Worm (Caenorhabditis elegans) whole organism, L3 larva: ENCODE data around the gene F20B10.3.
"Not testable (repeated sequence)": the region's sequence is repeated elsewhere in the genome, so short reads cannot be mapped to it uniquely, and the experiment has no call there.

Experiments used
- R02D3.7 ChIP-seq: fragments of 150-350 bp; optimal IDR thresholded peaks from 2 replicates; lab custom pipeline; 2014; ENCODE audit warnings: missing biosample characterization, missing genetic modification characterization
- ZK546.5 ChIP-seq: sonication (generic microtip); optimal IDR thresholded peaks from 2 replicates; lab custom pipeline; 2017; ENCODE audit warnings: missing biosample characterization, missing genetic modification characterization
- aly-2 ChIP-seq: fragments of 150-350 bp; optimal IDR thresholded peaks from 2 replicates; lab custom pipeline; 2014; ENCODE audit warnings: missing biosample characterization, missing genetic modification characterization
- ceh-28 ChIP-seq: fragments of 150-350 bp; optimal IDR thresholded peaks from 2 replicates; lab custom pipeline; 2014; ENCODE audit warnings: missing biosample characterization, missing genetic modification reagents, missing genetic modification characterization
- daf-12 ChIP-seq: fragments of 150-350 bp; optimal IDR thresholded peaks from 2 replicates; lab custom pipeline; 2014; ENCODE audit warnings: missing biosample characterization, missing genetic modification reagents, missing genetic modification characterization
- egl-27 ChIP-seq: sonication (generic microtip); optimal IDR thresholded peaks from 4 replicates; lab custom pipeline; 2017; ENCODE audit warnings: missing biosample characterization, missing genetic modification reagents, missing genetic modification characterization
- elt-1 ChIP-seq: fragments of 150-350 bp; optimal IDR thresholded peaks from 2 replicates; lab custom pipeline; 2014; ENCODE audit warnings: missing biosample characterization, missing genetic modification characterization
- elt-2 ChIP-seq: sonication (generic microtip); optimal IDR thresholded peaks from 2 replicates; lab custom pipeline; 2016; ENCODE audit warnings: missing genetic modification reagents, mild to moderate bottlenecking, missing genetic modification characterization, missing compliant biosample characterization
- elt-3 ChIP-seq, 3 experiments: fragments of 150-350 bp in 1 of 3; sonication (generic microtip) in 2 of 3; optimal IDR thresholded peaks; 2 replicates in 2 of 3; 4 replicates in 1 of 3; lab custom pipeline; 2014 to 2017; ENCODE audit warnings: missing biosample characterization in 3 of 3, missing genetic modification characterization in 3 of 3
- fkh-10 ChIP-seq: sonication (generic microtip); optimal IDR thresholded peaks from 2 replicates; lab custom pipeline; 2017; ENCODE audit warnings: missing biosample characterization, missing genetic modification reagents, missing genetic modification characterization
- fos-1 ChIP-seq: fragments of 150-350 bp; optimal IDR thresholded peaks from 2 replicates; lab custom pipeline; 2014; ENCODE audit warnings: missing biosample characterization, missing genetic modification characterization
- hmg-11 ChIP-seq: sonication (generic microtip); optimal IDR thresholded peaks from 2 replicates; lab custom pipeline; 2016; ENCODE audit warnings: missing genetic modification characterization, missing compliant biosample characterization
- jun-1 ChIP-seq: fragments of 150-350 bp; optimal IDR thresholded peaks from 2 replicates; lab custom pipeline; 2014; ENCODE audit warnings: missing biosample characterization, missing genetic modification reagents, missing genetic modification characterization
- lin-15B ChIP-seq: fragments of 150-350 bp; optimal IDR thresholded peaks from 2 replicates; lab custom pipeline; 2014; ENCODE audit warnings: missing biosample characterization, missing genetic modification characterization
- lin-39 ChIP-seq: fragments of 150-350 bp; optimal IDR thresholded peaks from 2 replicates; lab custom pipeline; 2018; ENCODE audit warnings: missing biosample characterization, missing genetic modification reagents, missing genetic modification characterization
- mml-1 ChIP-seq: fragments of 150-350 bp; sonication (generic microtip); optimal IDR thresholded peaks from 3 replicates; lab custom pipeline; 2014; ENCODE audit warnings: missing biosample characterization, missing genetic modification characterization
- nfya-1 ChIP-seq: sonication (generic microtip); optimal IDR thresholded peaks from 2 replicates; lab custom pipeline; 2017; ENCODE audit warnings: missing genetic modification characterization, mild to moderate bottlenecking, missing compliant biosample characterization, antibody characterized with exemption, moderate library complexity; ENCODE audit not compliant: insufficient read depth
- nhr-23 ChIP-seq: fragments of 150-350 bp; optimal IDR thresholded peaks from 2 replicates; lab custom pipeline; 2014; ENCODE audit warnings: missing biosample characterization, missing genetic modification reagents, missing genetic modification characterization
- nhr-237 ChIP-seq: fragments of 150-350 bp; optimal IDR thresholded peaks from 2 replicates; lab custom pipeline; 2014; ENCODE audit warnings: missing biosample characterization, missing genetic modification characterization
- nhr-25 ChIP-seq: sonication (generic microtip); optimal IDR thresholded peaks from 2 replicates; lab custom pipeline; 2017; ENCODE audit warnings: missing biosample characterization, missing genetic modification characterization
- nhr-67 ChIP-seq: fragments of 150-350 bp; optimal IDR thresholded peaks from 2 replicates; lab custom pipeline; 2014; ENCODE audit warnings: missing biosample characterization, missing genetic modification characterization
- pha-4 ChIP-seq: fragments of 150-350 bp; optimal IDR thresholded peaks from 2 replicates; lab custom pipeline; 2014; ENCODE audit warnings: missing biosample characterization, missing genetic modification reagents, missing genetic modification characterization
- pqm-1 ChIP-seq: fragments of 150-350 bp; optimal IDR thresholded peaks from 2 replicates; lab custom pipeline; 2017; ENCODE audit warnings: missing biosample characterization, missing genetic modification characterization, inconsistent platforms
- skn-1 ChIP-seq: fragments of 150-350 bp; optimal IDR thresholded peaks from 2 replicates; lab custom pipeline; 2014; ENCODE audit warnings: missing biosample characterization, missing genetic modification characterization
- snpc-4 ChIP-seq: fragments of 150-350 bp; optimal IDR thresholded peaks from 2 replicates; lab custom pipeline; 2014; ENCODE audit warnings: missing biosample characterization, missing genetic modification characterization
- tbx-2 ChIP-seq: sonication (generic microtip); optimal IDR thresholded peaks from 2 replicates; lab custom pipeline; 2016; ENCODE audit warnings: mild to moderate bottlenecking, missing genetic modification characterization, missing compliant biosample characterization
- zag-1 ChIP-seq: fragments of 150-350 bp; optimal IDR thresholded peaks from 2 replicates; lab custom pipeline; 2014; ENCODE audit warnings: missing biosample characterization, missing genetic modification characterization

Gene F20B10.3

ce11 chrIV:12178235-12178634, 10.2 kb downstream of the F20B10.3 start, which contains the start of gene nlr-1:
Gene nlr-1 (minus strand): TSS chrIV:12178335.
- TF ChIP-seq hmg-11, mml-1, tbx-2 (tag; lab: Kevin White, UChicago): not testable (repeated sequence)

DNA sequence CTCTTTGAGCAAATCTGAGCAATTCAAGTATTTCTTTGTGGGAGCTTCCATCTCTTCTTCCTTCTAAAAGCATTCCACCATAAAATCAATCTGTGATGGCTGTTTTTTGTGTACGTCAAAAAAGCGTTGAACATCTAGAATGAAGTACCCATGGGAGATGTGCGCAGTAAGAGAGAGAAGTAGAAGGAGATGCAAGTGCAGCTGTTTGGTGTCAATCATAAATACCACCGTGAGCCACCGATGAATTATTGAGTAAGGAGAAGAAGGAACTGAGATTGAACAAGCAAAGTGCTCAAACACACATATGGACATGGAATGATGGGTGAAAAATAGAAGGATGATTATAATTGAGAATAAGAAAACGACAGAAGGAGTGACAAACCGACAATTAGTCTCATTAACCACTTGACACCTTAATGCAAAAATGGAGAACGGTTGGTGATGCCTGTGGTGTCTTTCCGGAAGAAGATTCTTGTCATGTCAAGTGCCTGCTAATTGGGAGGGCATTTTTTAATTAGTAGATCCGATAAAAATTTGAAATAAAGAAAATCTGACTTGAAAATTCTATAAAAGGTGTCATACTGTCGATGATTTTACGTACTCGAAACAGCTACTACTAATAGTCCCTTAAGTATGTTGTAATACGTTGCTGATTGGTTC, 24.2 kb downstream of the F20B10.3 start:
- TF ChIP-seq fos-1 (tag; lab: Kevin White, UChicago) (no peak), lin-39 (tag; lab: Kevin White, UChicago) (peak; percentile 28)

- TF ChIP-seq nhr-237 (tag; lab: Kevin White, UChicago), result no peak
- no peak for TF ChIP-seq fkh-10 (GFP tag; lab: Kevin White, UChicago)
- no peak for TF ChIP-seq daf-12 (tag; lab: Kevin White, UChicago)
- TF ChIP-seq snpc-4, result no peak
- TF ChIP-seq nhr-25 (tag; lab: Kevin White, UChicago), result no peak
- no peak for TF ChIP-seq aly-2
- TF ChIP-seq skn-1 (tag; lab: Kevin White, UChicago), result no peak
- no peak for TF ChIP-seq nhr-67 (tag; lab: Kevin White, UChicago)
- no peak for TF ChIP-seq nhr-23 (tag; lab: Kevin White, UChicago)
- no peak for TF ChIP-seq zag-1 (tag; lab: Kevin White, UChicago)
- no peak for TF ChIP-seq lin-39 (tag; lab: Kevin White, UChicago)
- no peak for TF ChIP-seq jun-1 (tag; lab: Kevin White, UChicago)
- TF ChIP-seq pha-4, result no peak
These were observed 25.3 kb downstream of the F20B10.3 start for ce11 chrIV:12193338-12193737.

DNA sequence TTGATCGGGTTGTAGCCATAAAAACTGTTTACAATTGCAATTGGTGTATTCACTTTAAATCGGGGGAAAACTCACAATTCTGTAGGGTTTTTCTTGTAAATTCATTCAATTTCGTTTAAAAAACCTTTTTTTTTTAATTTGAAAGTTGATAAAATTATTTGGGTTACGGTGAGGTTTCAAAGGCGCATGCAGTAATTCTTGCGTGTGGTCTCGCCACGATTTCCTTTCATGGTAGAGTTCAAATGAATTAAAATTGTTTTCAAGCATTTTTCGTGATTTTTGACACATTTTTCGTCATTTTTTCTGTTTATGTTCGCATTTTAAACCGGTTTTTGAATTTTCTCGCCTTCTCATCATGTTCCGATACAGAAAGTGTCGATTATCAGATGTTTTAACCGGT, 26.6 kb downstream of the F20B10.3 start:
- TF ChIP-seq elt-1, result no peak
- no peak for TF ChIP-seq ZK546.5 (tag; lab: Kevin White, UChicago)
- TF ChIP-seq lin-39 (tag; lab: Kevin White, UChicago), result no peak
- TF ChIP-seq hmg-11 (tag; lab: Kevin White, UChicago), result no peak
- TF ChIP-seq lin-15B (tag; lab: Kevin White, UChicago), result no peak
- TF ChIP-seq nhr-67 (tag; lab: Kevin White, UChicago), result no peak

ce11 chrIV:12196608-12197007, 28.6 kb downstream of the F20B10.3 start:
- TF ChIP-seq nfya-1, result no peak
- peak; percentile 38 for TF ChIP-seq pqm-1 (tag; lab: Kevin White, UChicago)
- TF ChIP-seq elt-2 (tag; lab: Kevin White, UChicago), result peak; percentile 65

ce11 chrIV:12197679-12198078, 29.6 kb downstream of the F20B10.3 start:
- TF ChIP-seq ceh-28 (tag; lab: Kevin White, UChicago), result no peak
- peak; percentile 86 for TF ChIP-seq pha-4
- TF ChIP-seq nfya-1, result no peak
- no peak for TF ChIP-seq R02D3.7
- TF ChIP-seq elt-3 (tag; optimal IDR thresholded peaks at IDR 0.05; lab: Kevin White, UChicago), result no peak
- TF ChIP-seq egl-27 (tag; lab: Kevin White, UChicago), result no peak
- TF ChIP-seq pqm-1 (tag; lab: Kevin White, UChicago), result peak; percentile 87
- TF ChIP-seq elt-2 (tag; lab: Kevin White, UChicago), result peak; percentile 87
- TF ChIP-seq jun-1 (tag; lab: Kevin White, UChicago), result peak; percentile 15

DNA sequence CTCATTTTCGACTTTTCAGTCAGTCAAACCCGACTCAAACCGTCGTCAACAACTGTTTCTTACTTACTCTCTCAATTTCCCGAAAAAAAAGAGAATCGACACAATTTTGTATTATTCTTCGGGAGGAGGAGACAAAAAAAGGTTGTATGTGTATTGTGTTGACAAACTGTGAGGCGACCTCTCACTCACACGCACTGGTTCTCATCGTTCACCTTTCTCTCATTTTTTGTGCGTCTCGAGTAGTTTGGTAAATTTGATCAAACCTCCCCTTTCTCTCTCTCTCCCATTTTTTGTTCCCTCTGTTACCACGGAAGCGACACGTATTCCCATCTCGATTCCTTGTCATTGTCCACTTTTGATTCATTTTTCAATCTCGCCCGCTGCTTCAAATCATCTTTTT, 30.8 kb downstream of the F20B10.3 start:
- TF ChIP-seq hmg-11 (tag; lab: Kevin White, UChicago) (no peak), pha-4 (peak; percentile 95)
